Fruit fly (Drosophila melanogaster): ENCODE measurements around the gene CG7724.

DNA sequence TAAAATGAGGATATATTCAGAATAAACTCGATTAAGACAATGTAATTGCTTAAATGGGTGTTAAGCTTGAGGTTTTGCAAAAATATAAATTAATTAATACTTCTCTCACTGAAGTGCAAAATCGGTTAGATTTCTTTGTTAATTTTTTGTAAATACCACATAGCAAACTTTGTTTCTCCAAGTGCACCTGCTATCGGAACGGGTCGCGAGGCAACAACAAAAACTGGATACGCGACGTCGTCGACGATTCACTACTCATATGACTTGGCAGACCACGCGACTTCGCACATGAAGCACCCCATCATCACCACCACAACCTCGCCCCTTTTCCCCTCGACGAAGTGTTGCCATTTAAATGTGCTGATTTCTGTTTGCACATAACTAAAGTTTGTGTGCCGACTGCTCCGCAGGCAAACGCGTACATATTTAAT is 48.4 kb upstream of the CG7724 start:
- TF ChIP-seq CG8478 (optimal IDR thresholded peaks at IDR 0.05) (no peak), CTCF (optimal IDR thresholded peaks at IDR 0.05) (no peak)

All from S2 (cell line).